Fruit fly (Drosophila melanogaster) whole organism, wandering third instar larva: ENCODE data around the gene Irbp.

Experiments used
- Abd-B ChIP-seq: fragments of >200 bp; optimal IDR thresholded peaks from 2 replicates; lab custom pipeline; 2017; ENCODE audit warnings: missing biosample characterization, missing genetic modification characterization
- CrebA ChIP-seq: fragments of 200-800 bp; sonication (Bioruptor generic); optimal IDR thresholded peaks from 2 replicates; lab custom pipeline; 2016; ENCODE audit warnings: missing biosample characterization, mild to moderate bottlenecking, missing genetic modification characterization, borderline replicate concordance
- Hr78 ChIP-seq: fragments of >200 bp; optimal IDR thresholded peaks from 2 replicates; lab custom pipeline; 2017; ENCODE audit warnings: missing biosample characterization, missing genetic modification characterization
- Hr83 ChIP-seq: fragments of 200-300 bp; sonication (Bioruptor generic); optimal IDR thresholded peaks from 2 replicates; lab custom pipeline; 2016; ENCODE audit warnings: missing biosample characterization, mild to moderate bottlenecking, missing genetic modification characterization, moderate library complexity; ENCODE audit not compliant: poor library complexity, severe bottlenecking
- OdsH ChIP-seq: fragments of 200-800 bp; sonication (Bioruptor generic); optimal IDR thresholded peaks from 2 replicates; lab custom pipeline; 2016; ENCODE audit warnings: missing biosample characterization, mild to moderate bottlenecking, missing genetic modification characterization
- br ChIP-seq: fragments of 200-800 bp; sonication (Bioruptor generic); optimal IDR thresholded peaks from 2 replicates; lab custom pipeline; 2016; ENCODE audit warnings: missing biosample characterization, missing genetic modification characterization
- dl ChIP-seq, 2 experiments: fragments of 175-275, 200-275 bp in 1 of 2; fragments of 200-275 bp in 1 of 2; sonication (Bioruptor generic); optimal IDR thresholded peaks; lab custom pipeline; 2018; ENCODE audit warnings: mild to moderate bottlenecking in 2 of 2, missing biosample characterization in 2 of 2, missing genetic modification characterization in 2 of 2, moderate library complexity in 2 of 2; ENCODE audit not compliant: partially characterized antibody in 2 of 2, insufficient read depth in 1 of 2
- fru ChIP-seq: fragments of 200-800 bp; sonication (Bioruptor generic); optimal IDR thresholded peaks from 3 replicates; lab custom pipeline; 2016; ENCODE audit warnings: missing biosample characterization, mild to moderate bottlenecking, missing genetic modification characterization
- h ChIP-seq: fragments of 200-800 bp; sonication (Bioruptor generic); optimal IDR thresholded peaks from 3 replicates; lab custom pipeline; 2016; ENCODE audit warnings: missing biosample characterization, mild to moderate bottlenecking, missing genetic modification characterization
- usp ChIP-seq: fragments of >200 bp; optimal IDR thresholded peaks from 2 replicates; lab custom pipeline; 2017; ENCODE audit warnings: missing biosample characterization, missing genetic modification characterization

DNA sequence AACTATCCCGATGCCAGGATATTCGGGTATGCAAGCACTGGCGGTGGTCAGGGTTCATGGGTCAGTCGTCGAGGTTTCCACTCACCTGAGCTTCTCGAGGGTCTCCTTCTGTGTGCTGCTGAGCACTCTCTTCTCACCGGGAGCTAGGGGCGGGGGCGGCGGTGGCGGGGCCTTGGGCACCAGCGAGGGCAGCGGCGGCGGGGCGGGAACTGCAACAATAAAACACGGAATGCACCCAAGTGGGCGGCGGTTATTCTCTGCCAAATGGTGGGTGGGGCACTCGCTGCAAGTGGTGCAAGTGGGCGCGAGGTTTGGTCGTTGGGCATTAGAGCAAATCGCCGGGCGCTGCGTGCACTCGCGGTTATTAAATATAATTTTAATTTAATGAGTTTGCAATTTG lies 31.2 kb downstream of the Irbp start:
- TF ChIP-seq CrebA (GFP tag; lab: Kevin White, UChicago) (no peak), Hr78 (GFP tag; lab: Kevin White, UChicago) (no peak), Hr83 (GFP tag; lab: Kevin White, UChicago) (no peak), Abd-B (GFP tag; lab: Kevin White, UChicago) (no peak), h (GFP tag; lab: Kevin White, UChicago) (no peak), dl (GFP tag; optimal IDR thresholded peaks at IDR 0.05; lab: Kevin White, UChicago; ENCODE audit: insufficient read depth in 1 of 2, partially characterized antibody in 2 of 2) (no peak), usp (GFP tag; lab: Kevin White, UChicago) (no peak), OdsH (no peak), br (GFP tag; lab: Kevin White, UChicago) (no peak), fru (GFP tag; lab: Kevin White, UChicago) (no peak)
